Worm (Caenorhabditis elegans): ENCODE results near the gene F16B3.2.

ce11 chrV:1314819-1315218, at the start of gene F16B3.2:
- no peak for TF ChIP-seq snpc-4 (GFP tag; optimal IDR thresholded peaks at IDR 0.05)
- TF ChIP-seq snpc-4 (tag; optimal IDR thresholded peaks at IDR 0.05) = no peak
- TF ChIP-seq ztf-28 (GFP tag; IDR thresholded peaks at IDR 0.05) = no peak
- TF ChIP-seq Y79H2A.3 (GFP tag; conservative IDR thresholded peaks at IDR 0.05) = no peak
- TF ChIP-seq lir-1 (GFP tag; conservative IDR thresholded peaks at IDR 0.05) = no peak
- no peak for TF ChIP-seq pbrm-1 (GFP tag; IDR thresholded peaks at IDR 0.05)
- TF ChIP-seq hlh-12 (tag; optimal IDR thresholded peaks at IDR 0.05) = no peak
- no peak for TF ChIP-seq madf-3 (GFP tag; IDR thresholded peaks at IDR 0.05)
- no peak for TF ChIP-seq attf-3 (GFP tag; conservative IDR thresholded peaks at IDR 0.05)
- no peak for TF ChIP-seq unc-62 (GFP tag; optimal IDR thresholded peaks at IDR 0.05)

Data from whole organism, young adult.